Fruit fly (Drosophila melanogaster) whole organism, prepupa: ENCODE data around the gene uncNacbeta.

ENCODE experiments used
- Blimp-1 ChIP-seq: fragments of 200-800 bp; sonication (Bioruptor generic); optimal IDR thresholded peaks from 3 replicates; lab custom pipeline; 2017; ENCODE audit warnings: missing biosample characterization, missing genetic modification characterization, mild to moderate bottlenecking, moderate library complexity, missing genetic modification reagents
- CG10631 ChIP-seq: fragments of 200-800 bp; sonication (Bioruptor generic); optimal IDR thresholded peaks from 2 replicates; lab custom pipeline; 2016; ENCODE audit warnings: missing biosample characterization, missing genetic modification characterization
- CG10669 ChIP-seq: fragments of 200-800 bp; sonication (Bioruptor generic); optimal IDR thresholded peaks from 3 replicates; lab custom pipeline; 2018; ENCODE audit warnings: missing biosample characterization, mild to moderate bottlenecking, missing genetic modification characterization, moderate library complexity
- CG11294 ChIP-seq: fragments of 200-800 bp; sonication (Bioruptor generic); IDR thresholded peaks from 2 replicates; pipeline ENCODE4 v1.3.6; 2022; ENCODE audit warnings: missing biosample characterization, missing genetic modification characterization
- CG11762 ChIP-seq: fragments of 200-800 bp; sonication (Bioruptor generic); optimal IDR thresholded peaks from 3 replicates; lab custom pipeline; 2016; ENCODE audit warnings: missing biosample characterization, missing genetic modification characterization; ENCODE audit not compliant: insufficient read depth
- CG11902 ChIP-seq: fragments of 200-800 bp; sonication (Bioruptor generic); optimal IDR thresholded peaks from 3 replicates; lab custom pipeline; 2016; ENCODE audit warnings: missing biosample characterization, missing genetic modification characterization
- CG15336 ChIP-seq: fragments of 200-800 bp; sonication (Bioruptor generic); IDR thresholded peaks from 2 replicates; pipeline ENCODE4 v1.3.6; 2022; ENCODE audit warnings: missing biosample characterization, missing genetic modification characterization
- CG1621 ChIP-seq: fragments of 200-800 bp; sonication (Bioruptor generic); optimal IDR thresholded peaks from 3 replicates; lab custom pipeline; 2018; ENCODE audit warnings: missing biosample characterization, mild to moderate bottlenecking, missing genetic modification characterization
- CG3032 ChIP-seq: fragments of 200-800 bp; optimal IDR thresholded peaks from 2 replicates; lab custom pipeline; 2019; ENCODE audit warnings: missing biosample characterization, mild to moderate bottlenecking, missing genetic modification characterization, moderate library complexity
- CG31627 ChIP-seq: fragments of 200-800 bp; sonication (Bioruptor generic); optimal IDR thresholded peaks from 3 replicates; lab custom pipeline; 2016; ENCODE audit warnings: missing biosample characterization, missing genetic modification characterization
- CG34406 ChIP-seq: fragments of 200-800 bp; sonication (Bioruptor generic); optimal IDR thresholded peaks from 3 replicates; lab custom pipeline; 2016; ENCODE audit warnings: missing biosample characterization, missing genetic modification characterization
- CG3919 ChIP-seq: fragments of 200-800 bp; sonication (Bioruptor generic); optimal IDR thresholded peaks from 3 replicates; lab custom pipeline; 2016; ENCODE audit warnings: missing biosample characterization, missing genetic modification characterization
- CG6163 ChIP-seq: fragments of 200-800 bp; sonication (Bioruptor generic); IDR thresholded peaks from 3 replicates; pipeline ENCODE4 v1.3.6; 2022; ENCODE audit warnings: missing biosample characterization, missing genetic modification characterization
- CG6276 ChIP-seq: fragments of 200-800 bp; sonication (Bioruptor generic); optimal IDR thresholded peaks from 2 replicates; lab custom pipeline; 2017; ENCODE audit warnings: missing biosample characterization, mild to moderate bottlenecking, missing genetic modification characterization
- CG6792 ChIP-seq: fragments of 200-800 bp; sonication (Bioruptor generic); optimal IDR thresholded peaks from 3 replicates; lab custom pipeline; 2016; ENCODE audit warnings: missing biosample characterization, missing genetic modification characterization
- CG6808 ChIP-seq: fragments of 200-800 bp; sonication (Bioruptor generic); optimal IDR thresholded peaks from 3 replicates; lab custom pipeline; 2017; ENCODE audit warnings: missing biosample characterization, missing genetic modification characterization, mild to moderate bottlenecking, moderate library complexity, missing genetic modification reagents
- CG7368 ChIP-seq: fragments of 200-800 bp; sonication (Bioruptor generic); optimal IDR thresholded peaks from 3 replicates; lab custom pipeline; 2016; ENCODE audit warnings: missing biosample characterization, missing genetic modification characterization
- CG8119 ChIP-seq: fragments of 200-800 bp; sonication (Bioruptor generic); IDR thresholded peaks from 3 replicates; pipeline ENCODE4 v1.3.6; 2022; ENCODE audit warnings: missing biosample characterization, missing genetic modification characterization
- CG8319 ChIP-seq: fragments of 200-800 bp; sonication (Bioruptor generic); optimal IDR thresholded peaks from 3 replicates; lab custom pipeline; 2016; ENCODE audit warnings: missing biosample characterization, missing genetic modification characterization
- CG9139 ChIP-seq: fragments of 200-800 bp; sonication (Bioruptor generic); optimal IDR thresholded peaks from 3 replicates; lab custom pipeline; 2017; ENCODE audit warnings: missing biosample characterization, mild to moderate bottlenecking, missing genetic modification characterization
- Eip75B ChIP-seq: fragments of 200-800 bp; sonication (Bioruptor generic); optimal IDR thresholded peaks from 3 replicates; lab custom pipeline; 2016; ENCODE audit warnings: missing biosample characterization, missing genetic modification characterization
- Eip78C ChIP-seq: fragments of 200-800 bp; sonication (Bioruptor generic); peaks from one replicate; lab custom pipeline; 2016; ENCODE audit warnings: missing biosample characterization, missing genetic modification characterization
- Ets96B ChIP-seq: fragments of 200-800 bp; optimal IDR thresholded peaks from 2 replicates; lab custom pipeline; 2019; ENCODE audit warnings: missing biosample characterization, mild to moderate bottlenecking, missing genetic modification characterization, moderate library complexity
- Gug ChIP-seq: fragments of 200-800 bp; sonication (Bioruptor generic); IDR thresholded peaks from 2 replicates; pipeline ENCODE4 v1.3.6; 2022; ENCODE audit warnings: missing biosample characterization, missing genetic modification characterization
- Hr38 ChIP-seq: sonication (Bioruptor generic); optimal IDR thresholded peaks from 2 replicates; lab custom pipeline; 2016; ENCODE audit warnings: missing biosample characterization, missing genetic modification characterization
- Hr39 ChIP-seq: fragments of 200-800 bp; sonication (Bioruptor generic); optimal IDR thresholded peaks from 2 replicates; lab custom pipeline; 2016; ENCODE audit warnings: missing biosample characterization, missing genetic modification characterization
- Hr4 ChIP-seq: fragments of 200-800 bp; sonication (Bioruptor generic); optimal IDR thresholded peaks from 3 replicates; lab custom pipeline; 2016; ENCODE audit warnings: missing biosample characterization, missing genetic modification characterization
- Lpt ChIP-seq: fragments of 200-800 bp; sonication (Bioruptor generic); optimal IDR thresholded peaks from 3 replicates; lab custom pipeline; 2016; ENCODE audit warnings: missing biosample characterization, missing genetic modification characterization
- Met ChIP-seq: fragments of 200-800 bp; sonication (Bioruptor generic); optimal IDR thresholded peaks from 3 replicates; lab custom pipeline; 2016; ENCODE audit warnings: missing biosample characterization, missing genetic modification characterization
- OdsH ChIP-seq: fragments of 200-800 bp; sonication (Bioruptor generic); optimal IDR thresholded peaks from 3 replicates; lab custom pipeline; 2016; ENCODE audit warnings: missing biosample characterization, missing genetic modification characterization
- Smox ChIP-seq: fragments of 200-800 bp; sonication (Bioruptor generic); optimal IDR thresholded peaks from 3 replicates; lab custom pipeline; 2016; ENCODE audit warnings: missing biosample characterization, missing genetic modification characterization
- Sox102F ChIP-seq: fragments of 200-800 bp; sonication (Bioruptor generic); optimal IDR thresholded peaks from 2 replicates; lab custom pipeline; 2016; ENCODE audit warnings: missing biosample characterization, mild to moderate bottlenecking, missing genetic modification characterization
- Sox14 ChIP-seq: fragments of 200-800 bp; sonication (Bioruptor generic); optimal IDR thresholded peaks from 3 replicates; lab custom pipeline; 2016; ENCODE audit warnings: missing biosample characterization, missing genetic modification characterization
- achi ChIP-seq: fragments of 200-800 bp; sonication (Bioruptor generic); optimal IDR thresholded peaks from 3 replicates; lab custom pipeline; 2016; ENCODE audit warnings: missing biosample characterization, missing genetic modification characterization
- acj6 ChIP-seq: fragments of 200-800 bp; sonication (Bioruptor generic); optimal IDR thresholded peaks from 3 replicates; lab custom pipeline; 2016; ENCODE audit warnings: missing biosample characterization, missing genetic modification characterization
- cyc ChIP-seq: fragments of 200-800 bp; sonication (Bioruptor generic); optimal IDR thresholded peaks from 3 replicates; lab custom pipeline; 2016; ENCODE audit warnings: missing biosample characterization, missing genetic modification characterization
- dac ChIP-seq: fragments of 200-800 bp; sonication (Bioruptor generic); optimal IDR thresholded peaks from 2 replicates; lab custom pipeline; 2017; ENCODE audit warnings: missing biosample characterization, mild to moderate bottlenecking, missing genetic modification characterization
- dsx ChIP-seq: fragments of 200-800 bp; optimal IDR thresholded peaks from 3 replicates; lab custom pipeline; 2019; ENCODE audit warnings: missing biosample characterization, mild to moderate bottlenecking, missing genetic modification characterization, moderate library complexity; ENCODE audit not compliant: poor library complexity, severe bottlenecking
- fd59A ChIP-seq: fragments of 200-800 bp; sonication (Bioruptor generic); optimal IDR thresholded peaks from 2 replicates; lab custom pipeline; 2017; ENCODE audit warnings: missing biosample characterization, mild to moderate bottlenecking, missing genetic modification characterization, missing genetic modification reagents
- fd85E ChIP-seq: fragments of 200-800 bp; sonication (Bioruptor generic); optimal IDR thresholded peaks from 3 replicates; lab custom pipeline; 2016; ENCODE audit warnings: missing biosample characterization, missing genetic modification characterization
- fkh ChIP-seq: fragments of 200-800 bp; sonication (Bioruptor generic); optimal IDR thresholded peaks from 3 replicates; lab custom pipeline; 2017; ENCODE audit warnings: missing biosample characterization, mild to moderate bottlenecking, missing genetic modification characterization, moderate library complexity
- lz ChIP-seq: fragments of 200-800 bp; sonication (Bioruptor generic); optimal IDR thresholded peaks from 3 replicates; lab custom pipeline; 2016; ENCODE audit warnings: missing biosample characterization, missing genetic modification characterization
- pdm3 ChIP-seq: fragments of 200-800 bp; sonication (Bioruptor generic); optimal IDR thresholded peaks from 3 replicates; lab custom pipeline; 2016; ENCODE audit warnings: missing biosample characterization, missing genetic modification characterization
- spab ChIP-seq: fragments of 200-800 bp; sonication (Bioruptor generic); optimal IDR thresholded peaks from 2 replicates; lab custom pipeline; 2017; ENCODE audit warnings: missing biosample characterization, mild to moderate bottlenecking, missing genetic modification characterization, missing genetic modification reagents
- ss ChIP-seq, 2 experiments: fragments of 200-800 bp; sonication (Bioruptor generic); optimal IDR thresholded peaks; 2 replicates in 1 of 2; 3 replicates in 1 of 2; lab custom pipeline; 2017 to 2018; ENCODE audit warnings: mild to moderate bottlenecking in 2 of 2, missing biosample characterization in 2 of 2, missing genetic modification characterization in 2 of 2, moderate library complexity in 1 of 2
- svp ChIP-seq: fragments of 200-800 bp; sonication (Bioruptor generic); peaks from one replicate; lab custom pipeline; 2016; ENCODE audit warnings: missing biosample characterization, missing genetic modification characterization
- topi ChIP-seq: fragments of 200-800 bp; sonication (Bioruptor generic); optimal IDR thresholded peaks from 3 replicates; lab custom pipeline; 2016; ENCODE audit warnings: missing biosample characterization, missing genetic modification characterization
- vri ChIP-seq: fragments of 200-800 bp; sonication (Bioruptor generic); optimal IDR thresholded peaks from 3 replicates; lab custom pipeline; 2016; ENCODE audit warnings: missing biosample characterization, mild to moderate bottlenecking, missing genetic modification characterization

uncNacbeta gene

DNA sequence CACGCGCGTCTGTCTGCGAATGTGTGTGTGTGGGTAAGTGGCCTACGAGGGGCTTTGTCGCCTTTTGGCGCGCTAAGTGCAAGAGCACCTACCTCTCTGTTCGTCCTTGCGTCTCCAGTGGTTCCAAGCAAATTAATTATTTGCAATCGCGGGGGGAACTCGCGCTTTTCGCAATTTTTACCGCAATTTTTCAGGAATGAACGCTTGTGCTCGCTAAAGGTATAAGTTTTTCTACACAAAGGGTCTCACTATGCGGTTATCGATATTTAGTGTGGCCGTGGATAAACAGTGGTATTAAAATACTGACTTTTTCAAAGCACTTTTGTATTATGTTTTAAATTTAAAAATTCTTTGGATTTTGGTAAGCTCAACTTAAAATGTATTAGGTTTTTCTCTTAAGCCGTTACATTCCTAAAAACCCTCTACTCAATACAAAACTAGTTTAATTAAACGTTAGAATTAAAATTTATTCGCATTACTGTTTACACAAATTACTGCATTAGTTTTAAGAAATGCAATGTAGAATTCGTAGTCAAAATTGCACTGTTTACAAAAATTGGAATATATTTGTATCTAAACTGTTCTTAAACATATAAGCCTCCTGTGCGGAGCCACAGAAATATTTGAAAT lies 21.2 kb downstream of the uncNacbeta start, which contains the start of gene lwr:
lwr (minus strand) TSS at position 243 of the 630 bp plus-strand sequence.
- TF ChIP-seq Sox14 (GFP tag; lab: Kevin White, UChicago) (peak; percentile 34), Eip78C (GFP tag; lab: Kevin White, UChicago) (peak; percentile 63), CG7368 (GFP tag; lab: Kevin White, UChicago) (no peak), CG3032 (peak; percentile 1)

DNA sequence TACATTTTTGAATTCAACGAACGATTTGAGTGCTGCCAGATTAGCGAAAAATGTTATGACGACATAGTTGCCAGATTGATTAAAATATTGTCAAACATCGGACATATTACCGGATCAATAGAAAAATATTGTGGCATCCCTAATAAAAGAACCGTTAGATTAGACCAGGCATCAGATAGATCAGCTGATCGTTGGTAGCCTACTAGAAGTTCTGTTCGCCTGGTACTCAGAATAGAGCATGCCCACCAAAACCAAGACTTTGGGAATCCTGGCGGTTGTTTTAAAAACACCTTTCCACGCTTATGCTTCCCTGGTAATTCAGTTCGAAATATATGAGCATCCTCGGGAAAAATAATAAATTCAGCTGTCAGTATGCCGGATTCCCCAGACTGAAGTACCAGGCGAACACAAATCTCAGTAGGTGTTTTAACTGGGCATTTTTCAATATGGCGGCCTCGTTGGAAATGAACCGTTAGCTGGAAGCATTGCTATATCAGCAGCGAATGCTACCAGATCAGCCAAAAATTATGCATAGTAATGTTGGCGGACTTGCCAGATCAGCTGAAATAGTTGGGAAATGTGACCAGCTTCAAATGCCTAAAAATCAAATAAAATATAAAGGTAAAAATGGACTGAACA lies 22.9 kb downstream of the uncNacbeta start:
- TF ChIP-seq dsx (GFP tag; lab: Kevin White, UChicago), result no peak
- no peak for TF ChIP-seq fd59A (GFP tag; lab: Kevin White, UChicago)
- TF ChIP-seq lz, result no peak
- TF ChIP-seq fkh (GFP tag; lab: Kevin White, UChicago), result no peak
- TF ChIP-seq CG7368 (GFP tag; lab: Kevin White, UChicago), result no peak
- no peak for TF ChIP-seq CG6276 (GFP tag; lab: Kevin White, UChicago)
- peak; percentile 74 for TF ChIP-seq Eip78C (GFP tag; lab: Kevin White, UChicago)
- TF ChIP-seq Blimp-1 (GFP tag; lab: Kevin White, UChicago), result no peak
- TF ChIP-seq Met (GFP tag; lab: Kevin White, UChicago), result no peak
- TF ChIP-seq CG11762 (GFP tag; lab: Kevin White, UChicago), result no peak
- TF ChIP-seq CG8319 (GFP tag; lab: Kevin White, UChicago), result no peak
- no peak for TF ChIP-seq CG10631 (GFP tag; lab: Kevin White, UChicago)
- no peak for TF ChIP-seq CG6792 (GFP tag; lab: Kevin White, UChicago)
- TF ChIP-seq vri (GFP tag; lab: Kevin White, UChicago), result no peak
- peak; percentile 19 for TF ChIP-seq Sox14 (GFP tag; lab: Kevin White, UChicago)
- no peak for TF ChIP-seq CG3032
- TF ChIP-seq Hr38 (GFP tag; lab: Kevin White, UChicago), result no peak
- no peak for TF ChIP-seq Eip75B (GFP tag; lab: Kevin White, UChicago)
- TF ChIP-seq svp (GFP tag; lab: Kevin White, UChicago), result peak; percentile 33
- TF ChIP-seq Lpt (GFP tag; lab: Kevin White, UChicago), result no peak
- TF ChIP-seq Smox (GFP tag; lab: Kevin White, UChicago), result peak; percentile 16
- no peak for TF ChIP-seq dac (GFP tag; lab: Kevin White, UChicago)
- TF ChIP-seq ss (GFP tag; optimal IDR thresholded peaks at IDR 0.05; lab: Kevin White, UChicago), result peak in 1 of 2 experiments; percentile 6
- no peak for TF ChIP-seq fd85E (GFP tag; lab: Kevin White, UChicago)
- TF ChIP-seq CG1621 (tag; lab: Kevin White, UChicago), result peak; percentile 41
- TF ChIP-seq spab (GFP tag; lab: Kevin White, UChicago), result no peak
- no peak for TF ChIP-seq CG3919 (GFP tag; lab: Kevin White, UChicago)
- no peak for TF ChIP-seq Sox102F (GFP tag; lab: Kevin White, UChicago)
- TF ChIP-seq CG11294 (GFP tag; lab: Robert Waterston, UW), result no peak
- no peak for TF ChIP-seq CG8119 (GFP tag; lab: Robert Waterston, UW)
- TF ChIP-seq CG6808 (GFP tag; lab: Kevin White, UChicago), result peak; percentile 9
- no peak for TF ChIP-seq achi (GFP tag; lab: Kevin White, UChicago)
- no peak for TF ChIP-seq OdsH (GFP tag; lab: Kevin White, UChicago)
- no peak for TF ChIP-seq Gug (GFP tag; lab: Robert Waterston, UW)
- TF ChIP-seq cyc (GFP tag; lab: Kevin White, UChicago), result no peak
- TF ChIP-seq Hr4 (GFP tag; lab: Kevin White, UChicago), result no peak
- TF ChIP-seq Hr39, result no peak
- TF ChIP-seq CG31627 (GFP tag; lab: Kevin White, UChicago), result peak; percentile 36
- TF ChIP-seq CG9139 (GFP tag; lab: Kevin White, UChicago), result no peak
- no peak for TF ChIP-seq Ets96B (tag; lab: Kevin White, UChicago)
- no peak for TF ChIP-seq CG11902 (GFP tag; lab: Kevin White, UChicago)
- no peak for TF ChIP-seq pdm3
- TF ChIP-seq CG15336 (GFP tag; lab: Robert Waterston, UW), result peak; percentile 9; the same call in 1 of the 2 replicates
- no peak for TF ChIP-seq CG6163 (GFP tag; lab: Robert Waterston, UW)
- no peak for TF ChIP-seq CG10669
- TF ChIP-seq CG34406 (GFP tag; lab: Kevin White, UChicago), result no peak
- TF ChIP-seq topi (GFP tag; lab: Kevin White, UChicago), result no peak
- no peak for TF ChIP-seq acj6 (GFP tag; lab: Kevin White, UChicago)
